Fruit fly (Drosophila melanogaster): ENCODE results near the gene CG34126.

- no peak for TF ChIP-seq CTCF (optimal IDR thresholded peaks at IDR 0.05)
- TF ChIP-seq CG8478 (optimal IDR thresholded peaks at IDR 0.05) = no peak
These were observed 758 bp downstream of the CG34126 start for dm6 chr2L:4982098-4982646.
